Worm (Caenorhabditis elegans): ENCODE results near the gene max-1.
"Not testable (repeated sequence)": the region's sequence is repeated elsewhere in the genome, so short reads cannot be mapped to it uniquely, and the experiment has no call there.

max-1 gene

ce11 chrV:13120097-13120496 lies at the start of gene max-1:
TSS of gene max-1 (minus strand) at chrV:13120220.
- no peak for TF ChIP-seq unc-62 (GFP tag; optimal IDR thresholded peaks at IDR 0.05)

- no peak for TF ChIP-seq unc-62 (GFP tag; optimal IDR thresholded peaks at IDR 0.05)
Observed at ce11 chrV:13166582-13166981, 46.6 kb upstream of the max-1 start.

- TF ChIP-seq unc-62 (GFP tag; optimal IDR thresholded peaks at IDR 0.05), result no peak
Observed at ce11 chrV:13165244-13165643, 45.2 kb upstream of the max-1 start.

DNA sequence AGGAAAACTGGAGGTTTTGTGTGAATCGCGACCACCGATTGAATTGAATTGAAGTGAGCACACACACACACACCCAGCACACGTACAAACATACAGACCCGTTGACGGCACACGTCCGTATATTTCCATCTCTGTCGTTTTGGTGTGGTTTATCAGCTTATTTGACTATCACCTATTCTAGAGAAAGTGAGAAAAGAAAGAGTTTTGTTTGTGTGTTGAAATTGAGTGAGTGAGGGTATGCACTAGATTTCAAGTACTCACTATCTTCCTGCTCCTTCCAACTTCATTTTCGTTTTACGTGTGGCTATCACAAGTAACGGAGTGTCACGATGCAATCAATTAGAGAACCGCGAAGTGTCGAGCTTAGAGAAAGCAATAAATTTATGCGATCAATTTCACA lies 43.8 kb upstream of the max-1 start:
- TF ChIP-seq unc-62 (GFP tag; optimal IDR thresholded peaks at IDR 0.05), result no peak

- no peak for TF ChIP-seq unc-62 (GFP tag; optimal IDR thresholded peaks at IDR 0.05)
Observed at ce11 chrV:13162885-13163284, 42.9 kb upstream of the max-1 start.

DNA sequence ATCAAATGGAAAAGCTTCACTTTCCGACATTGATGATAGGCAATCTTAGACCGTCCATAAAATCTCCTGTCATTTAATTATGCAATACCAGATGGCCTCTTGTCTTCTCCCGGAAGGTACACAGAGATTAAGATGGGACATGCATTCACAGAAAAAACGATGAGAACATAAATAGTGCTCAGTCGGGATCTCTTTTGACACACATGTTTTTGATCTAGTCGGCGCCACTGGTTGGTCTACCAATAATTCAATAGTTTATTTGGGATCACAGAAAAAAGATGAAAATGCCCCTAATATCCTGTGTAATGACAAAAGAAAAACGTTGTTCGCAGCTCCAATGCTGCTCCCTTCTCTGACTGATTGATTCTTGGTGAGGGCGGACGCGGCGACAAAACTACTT lies 41.0 kb upstream of the max-1 start:
- TF ChIP-seq unc-62 (GFP tag; optimal IDR thresholded peaks at IDR 0.05), result no peak

- TF ChIP-seq unc-62 (GFP tag; optimal IDR thresholded peaks at IDR 0.05), result no peak
Observed at ce11 chrV:13157073-13157472, 37.1 kb upstream of the max-1 start.

DNA sequence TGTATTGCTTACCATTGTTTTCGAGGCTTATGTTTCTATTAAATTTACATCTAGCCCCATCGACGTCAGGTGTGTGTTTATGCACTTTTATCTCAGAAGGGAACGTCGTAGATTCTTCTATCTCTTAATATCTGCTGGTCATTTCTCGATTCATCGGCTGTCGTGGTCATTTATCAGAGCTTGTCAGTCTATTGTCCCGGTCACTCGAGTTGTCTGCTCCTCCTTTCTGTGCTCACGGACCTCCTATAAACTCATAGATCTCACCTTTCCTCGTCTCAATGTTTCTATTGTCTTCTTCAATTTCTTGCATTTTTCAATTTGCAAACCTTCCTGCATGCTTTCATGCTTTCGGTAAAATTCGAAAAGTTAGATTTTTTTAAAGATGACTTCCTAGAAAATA lies 34.2 kb upstream of the max-1 start:
- no peak for TF ChIP-seq unc-62 (GFP tag; optimal IDR thresholded peaks at IDR 0.05)

- TF ChIP-seq unc-62 (GFP tag; optimal IDR thresholded peaks at IDR 0.05), result no peak
Observed at ce11 chrV:13152575-13152974, 32.6 kb upstream of the max-1 start, which contains the start of gene noca-1. TSS of gene noca-1 (plus strand) at chrV:13152919.

DNA sequence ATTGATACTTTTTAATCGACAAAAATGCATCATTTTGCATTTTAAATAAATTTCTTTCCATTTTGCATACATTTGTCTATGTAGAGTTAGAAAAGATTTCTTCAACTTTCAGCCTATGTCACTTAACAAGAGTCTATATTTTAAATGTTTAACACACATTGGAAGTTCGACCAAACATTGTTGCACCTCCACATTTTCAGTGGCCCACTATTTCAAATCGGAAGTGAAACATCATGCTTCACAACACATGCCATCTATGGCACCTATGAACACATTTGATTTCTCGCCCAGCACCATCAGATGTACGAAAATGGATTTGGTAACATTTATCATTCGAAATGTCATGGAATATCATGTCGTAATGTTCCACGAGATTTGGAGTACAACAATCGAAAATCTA lies 18.7 kb upstream of the max-1 start, which contains the start of gene dhc-3:
TSS of gene dhc-3 (plus strand) at position 301 of the 400 bp plus-strand sequence.
- TF ChIP-seq unc-62 (GFP tag; optimal IDR thresholded peaks at IDR 0.05), result no peak

DNA sequence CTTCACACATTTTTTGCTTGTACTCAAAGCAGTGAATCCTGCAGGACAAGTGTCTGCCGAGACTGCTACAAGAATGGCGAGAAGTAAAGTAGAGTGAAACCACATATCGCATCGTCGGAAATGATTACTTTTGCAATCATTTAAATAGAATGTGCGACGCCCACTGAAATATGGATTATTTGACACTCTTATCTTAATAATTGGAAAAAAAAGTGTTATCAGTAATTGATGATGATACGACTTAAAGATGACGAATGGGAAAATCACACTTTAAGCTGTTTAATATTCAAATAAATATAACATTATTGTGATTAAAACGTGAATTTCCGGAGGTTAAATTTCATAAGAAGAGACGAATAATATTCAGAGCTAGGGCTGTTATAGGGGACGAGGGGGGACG lies 17.9 kb upstream of the max-1 start, which contains the start of gene clec-41:
TSS of gene clec-41 (minus strand) at position 147 of the 400 bp plus-strand sequence.
- TF ChIP-seq unc-62 (GFP tag; optimal IDR thresholded peaks at IDR 0.05), result no peak

- not testable (repeated sequence) for TF ChIP-seq unc-62 (GFP tag; optimal IDR thresholded peaks at IDR 0.05)
Observed at ce11 chrV:13134786-13135185, 14.8 kb upstream of the max-1 start, which contains the start of gene clec-225. TSS of gene clec-225 (minus strand) at chrV:13134886.

- no peak for TF ChIP-seq unc-62 (GFP tag; optimal IDR thresholded peaks at IDR 0.05)
Observed at ce11 chrV:13133380-13133779, 13.4 kb upstream of the max-1 start, which contains the start of gene B0365.9. TSS of gene B0365.9 (minus strand) at chrV:13133565.

- no peak for TF ChIP-seq unc-62 (GFP tag; optimal IDR thresholded peaks at IDR 0.05)
Observed at ce11 chrV:13131487-13131886, 11.5 kb upstream of the max-1 start.

DNA sequence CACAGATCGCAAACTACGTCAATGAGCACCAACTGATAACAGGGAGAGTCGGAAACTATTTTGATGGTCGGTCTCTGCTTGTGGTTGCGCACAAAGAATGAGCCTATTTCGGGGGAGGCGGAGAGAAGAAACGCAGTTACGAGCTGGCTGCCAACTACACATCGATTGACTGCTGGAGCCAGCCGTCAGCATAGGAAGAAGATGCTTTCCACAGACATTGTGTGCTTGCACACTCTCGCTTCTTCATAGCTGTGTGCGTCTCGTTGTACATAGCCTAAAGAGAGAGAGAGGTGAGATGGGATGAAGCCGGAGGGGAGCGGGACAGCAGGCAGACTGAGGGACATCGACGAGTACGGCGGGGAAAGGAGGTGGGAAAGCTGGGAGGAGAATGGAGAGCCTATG lies 10.4 kb upstream of the max-1 start:
- TF ChIP-seq unc-62 (GFP tag; optimal IDR thresholded peaks at IDR 0.05), result no peak

ce11 chrV:13129895-13130294 lies 9.9 kb upstream of the max-1 start, which contains the start of gene eat-6:
TSS of gene eat-6 (minus strand) at chrV:13129995.
- no peak for TF ChIP-seq unc-62 (GFP tag; optimal IDR thresholded peaks at IDR 0.05)

DNA sequence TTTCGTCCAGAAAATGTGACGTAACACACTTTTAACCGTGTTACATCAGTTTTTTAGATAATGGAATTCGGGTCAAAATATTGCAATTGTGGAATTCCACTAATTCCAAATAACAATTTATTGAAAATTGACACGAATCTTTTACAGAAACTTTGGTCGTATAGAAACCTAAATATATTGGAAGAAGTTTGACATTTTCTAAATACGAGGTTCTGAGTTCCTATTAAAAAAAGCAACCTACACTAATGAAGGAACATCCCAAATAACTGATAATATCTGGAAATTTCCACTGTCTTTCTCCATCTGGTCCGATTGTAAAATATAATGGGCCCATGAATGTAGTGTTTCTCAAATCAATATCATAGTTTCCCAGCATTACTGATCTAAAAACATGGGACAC lies 1.2 kb upstream of the max-1 start:
- no peak for TF ChIP-seq unc-62 (GFP tag; optimal IDR thresholded peaks at IDR 0.05)

DNA sequence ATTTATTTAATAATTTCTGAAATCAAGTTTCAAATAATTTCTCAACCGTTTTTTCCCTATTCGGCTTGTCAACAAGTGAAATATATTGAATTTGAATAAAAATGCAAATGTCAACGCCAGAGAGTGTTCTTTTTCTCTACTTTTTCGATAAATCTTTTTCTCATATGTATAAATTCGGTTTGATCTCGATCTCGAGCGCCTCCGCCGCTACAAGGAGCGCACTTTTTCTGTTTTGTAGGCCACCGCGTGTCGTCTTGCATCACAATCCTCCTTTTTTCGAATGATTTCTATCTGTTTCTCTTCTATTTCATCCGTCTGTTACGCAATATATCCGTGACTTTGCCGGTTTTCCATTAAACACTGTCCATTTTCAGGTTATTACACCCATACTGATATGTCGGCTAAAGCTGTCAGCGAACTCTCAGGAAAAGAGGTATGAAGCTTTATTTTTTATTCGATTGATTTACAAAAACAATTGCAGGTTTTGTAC lies 3.9 kb downstream of the max-1 start, which contains the start of gene acly-2:
TSS of gene acly-2 (plus strand) at position 375 of the 490 bp plus-strand sequence.
- no peak for TF ChIP-seq unc-62 (GFP tag; optimal IDR thresholded peaks at IDR 0.05)
